Worm (Caenorhabditis elegans): Measurements from ENCODE around the gene ZK637.4.
"Not testable (repeated sequence)": the region's sequence is repeated elsewhere in the genome, so short reads cannot be mapped to it uniquely, and the experiment has no call there.

ZK637.4 gene

DNA sequence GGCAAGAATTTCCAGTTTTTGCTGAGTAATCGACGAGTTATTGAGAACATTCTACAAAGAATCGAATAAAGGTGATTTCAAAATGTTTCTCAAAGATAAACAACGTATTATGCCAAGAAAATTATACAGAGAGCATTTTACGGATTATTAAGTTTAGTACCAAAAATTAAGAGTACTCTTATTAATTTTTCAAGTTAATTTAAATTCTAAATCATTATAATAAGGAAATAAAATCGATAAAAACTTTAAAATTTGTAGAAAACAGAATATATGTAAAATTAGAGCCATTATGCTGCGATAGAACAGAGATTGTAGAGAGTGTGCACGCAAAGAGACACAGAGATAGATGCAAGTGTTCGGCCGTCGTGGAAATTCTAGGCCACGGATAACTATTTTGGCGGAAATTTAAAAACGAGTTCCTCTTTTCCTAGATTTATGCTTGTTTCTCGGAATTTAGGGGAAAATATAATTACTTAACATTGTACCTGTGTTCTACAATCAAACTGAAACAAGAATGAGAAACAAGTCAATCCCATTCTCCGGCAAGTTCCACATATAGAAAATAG is 43.0 kb upstream of the ZK637.4 start, which contains the start of gene F44E2.9 (continued):
- TF ChIP-seq xbp-1 (tag; optimal IDR thresholded peaks at IDR 0.05): peak; percentile 65
- peak; percentile 39 for TF ChIP-seq C16A3.4 (tag; optimal IDR thresholded peaks at IDR 0.05)
- peak; percentile 69 for TF ChIP-seq C04F5.9 (tag; optimal IDR thresholded peaks at IDR 0.05)
- peak; percentile 22 for TF ChIP-seq snpc-4 (tag; optimal IDR thresholded peaks at IDR 0.05)
- no peak for TF ChIP-seq sox-4 (tag; optimal IDR thresholded peaks at IDR 0.05)
- TF ChIP-seq unc-98 (GFP tag; IDR thresholded peaks at IDR 0.05): peak; percentile 74
- peak; percentile 43 for TF ChIP-seq fkh-8 (tag; optimal IDR thresholded peaks at IDR 0.05)
- TF ChIP-seq mep-1 (tag; optimal IDR thresholded peaks at IDR 0.05): peak; percentile 65
- TF ChIP-seq vab-15 (tag; optimal IDR thresholded peaks at IDR 0.05): no peak
- TF ChIP-seq aha-1 (tag; optimal IDR thresholded peaks at IDR 0.05): no peak
- TF ChIP-seq irx-1 (tag; optimal IDR thresholded peaks at IDR 0.05): peak; percentile 62
- no peak for TF ChIP-seq jun-1 (tag; optimal IDR thresholded peaks at IDR 0.05)
- TF ChIP-seq egl-27 (tag; optimal IDR thresholded peaks at IDR 0.05): no peak
- peak; percentile 51 for TF ChIP-seq unc-130 (tag; optimal IDR thresholded peaks at IDR 0.05)
- TF ChIP-seq hlh-4 (tag; optimal IDR thresholded peaks at IDR 0.05): no peak
- peak; percentile 81 for TF ChIP-seq nhr-85 (tag)
- TF ChIP-seq pax-3 (tag; optimal IDR thresholded peaks at IDR 0.05): peak; percentile 69
- peak; percentile 93 for TF ChIP-seq lir-3 (tag; optimal IDR thresholded peaks at IDR 0.05; ENCODE audit: poor library complexity)
- no peak for TF ChIP-seq ces-1 (GFP tag; optimal IDR thresholded peaks at IDR 0.05)
- peak; percentile 73 for TF ChIP-seq snu-23 (GFP tag; optimal IDR thresholded peaks at IDR 0.05)
- no peak for TF ChIP-seq tlp-1 (tag; optimal IDR thresholded peaks at IDR 0.05)
- TF ChIP-seq elt-3 (tag; optimal IDR thresholded peaks at IDR 0.05): peak in 1 of 6 experiments; percentile 58
- peak; percentile 13 to 75 (median 43) for TF ChIP-seq ceh-82 (tag; optimal IDR thresholded peaks at IDR 0.05)
- peak; percentile 55 for TF ChIP-seq nhr-19 (GFP tag; conservative IDR thresholded peaks at IDR 0.05)
- TF ChIP-seq lin-14 (GFP tag; optimal IDR thresholded peaks at IDR 0.05): peak; percentile 91
- TF ChIP-seq pqm-1 (tag; optimal IDR thresholded peaks at IDR 0.05): no peak
- no peak for TF ChIP-seq alr-1 (tag; optimal IDR thresholded peaks at IDR 0.05; ENCODE audit: borderline replicate concordance)
- TF ChIP-seq nhr-28 (tag; optimal IDR thresholded peaks at IDR 0.05): no peak
- peak; percentile 77 for TF ChIP-seq tbx-2 (tag; optimal IDR thresholded peaks at IDR 0.05)
- TF ChIP-seq sptf-1 (tag; optimal IDR thresholded peaks at IDR 0.05): no peak
- no peak for TF ChIP-seq nhr-84 (tag; optimal IDR thresholded peaks at IDR 0.05)
- TF ChIP-seq ceh-63 (GFP tag; optimal IDR thresholded peaks at IDR 0.05): no peak
- peak; percentile 59 for TF ChIP-seq unc-86 (tag; optimal IDR thresholded peaks at IDR 0.05)
- TF ChIP-seq lsy-2 (tag; optimal IDR thresholded peaks at IDR 0.05): peak; percentile 76 to 86
- TF ChIP-seq C34B4.2 (tag; optimal IDR thresholded peaks at IDR 0.05): no peak
- TF ChIP-seq isw-1 (GFP tag; IDR thresholded peaks at IDR 0.05): peak; percentile 67

- no peak for TF ChIP-seq elt-3 (tag; optimal IDR thresholded peaks at IDR 0.05)
- TF ChIP-seq egl-27 (tag; optimal IDR thresholded peaks at IDR 0.05): no peak
- TF ChIP-seq ztf-4 (tag; optimal IDR thresholded peaks at IDR 0.05): no peak
- TF ChIP-seq vab-15 (tag; optimal IDR thresholded peaks at IDR 0.05): no peak
- TF ChIP-seq mep-1 (tag; optimal IDR thresholded peaks at IDR 0.05): no peak
- no peak for TF ChIP-seq nhr-85 (tag)
- TF ChIP-seq Y116A8C.19 (tag; optimal IDR thresholded peaks at IDR 0.05; ENCODE audit: borderline replicate concordance): no peak
Observed at ce11 chrIII:8851961-8852360, 41.6 kb upstream of the ZK637.4 start, which contains the start of gene plg-1. plg-1 (plus strand) TSS chrIII:8852261.

DNA sequence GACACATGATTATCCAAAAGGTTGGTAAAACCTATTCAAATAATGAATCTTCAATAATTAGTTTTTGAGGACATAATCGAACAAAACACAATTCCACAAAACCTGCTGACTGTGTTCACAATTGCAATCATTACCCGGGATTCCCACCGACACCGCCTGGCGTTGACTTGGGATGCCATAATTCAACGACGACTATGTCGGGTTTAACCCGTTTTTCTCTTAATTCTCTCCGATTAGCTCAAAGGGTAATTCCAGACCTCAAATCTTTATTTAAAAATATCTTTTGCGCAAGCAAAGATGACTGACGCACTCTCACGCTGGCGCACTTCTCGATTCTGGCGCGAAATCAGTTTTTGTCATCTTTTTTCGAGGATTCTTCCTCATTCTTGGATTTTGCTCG is 41.2 kb upstream of the ZK637.4 start:
- TF ChIP-seq efl-1 (optimal IDR thresholded peaks at IDR 0.05): not testable (repeated sequence)
- TF ChIP-seq efl-1 (GFP tag; optimal IDR thresholded peaks at IDR 0.05 in 1 of 2): peak in 1 of 2 experiments; percentile 77

Measured in whole organism, L1 larva.